Fruit fly (Drosophila melanogaster): Measurements from ENCODE around the gene gro.

gro gene

DNA sequence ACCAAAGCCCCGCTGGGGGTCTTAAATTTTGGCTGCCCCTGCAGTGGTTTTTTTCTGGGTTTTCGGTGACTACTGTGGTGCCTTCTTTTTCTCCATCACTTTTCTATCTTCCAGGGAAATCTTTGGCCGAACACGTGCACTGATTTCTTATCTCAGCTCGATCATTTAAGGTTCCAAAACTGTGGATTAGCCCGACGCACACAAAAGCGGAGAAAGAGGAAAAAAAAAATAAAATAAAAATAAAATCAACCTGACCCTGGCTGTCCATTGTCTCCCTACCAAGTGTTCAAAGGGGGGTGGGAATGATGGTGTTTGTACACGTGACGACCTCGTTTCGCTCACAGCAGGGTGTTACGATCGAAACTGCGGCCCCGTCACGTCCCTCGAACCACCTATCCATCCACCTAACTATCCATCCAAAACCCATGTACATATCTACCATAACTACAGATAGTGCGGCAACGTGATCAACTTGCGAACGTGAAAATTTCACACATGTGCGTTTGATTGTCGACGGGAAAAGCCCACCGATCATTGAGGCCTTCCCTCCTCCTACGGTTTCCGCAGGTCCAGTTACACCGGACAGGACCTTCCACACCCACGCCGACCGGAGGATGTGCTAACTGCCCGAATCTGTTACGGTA lies 14.8 kb upstream of the gro start:
- no peak for TF ChIP-seq Sox102F (GFP tag; optimal IDR thresholded peaks at IDR 0.05)
- no peak for TF ChIP-seq esn (GFP tag; optimal IDR thresholded peaks at IDR 0.05)
- no peak for TF ChIP-seq CG11762 (GFP tag; optimal IDR thresholded peaks at IDR 0.05; ENCODE audit: insufficient read depth)
- no peak for TF ChIP-seq fd59A (GFP tag; optimal IDR thresholded peaks at IDR 0.05)
- TF ChIP-seq Ets96B (tag; optimal IDR thresholded peaks at IDR 0.05), result no peak
- TF ChIP-seq pdm3 (GFP tag; optimal IDR thresholded peaks at IDR 0.05), result no peak
- TF ChIP-seq Hr4 (GFP tag; optimal IDR thresholded peaks at IDR 0.05), result no peak

DNA sequence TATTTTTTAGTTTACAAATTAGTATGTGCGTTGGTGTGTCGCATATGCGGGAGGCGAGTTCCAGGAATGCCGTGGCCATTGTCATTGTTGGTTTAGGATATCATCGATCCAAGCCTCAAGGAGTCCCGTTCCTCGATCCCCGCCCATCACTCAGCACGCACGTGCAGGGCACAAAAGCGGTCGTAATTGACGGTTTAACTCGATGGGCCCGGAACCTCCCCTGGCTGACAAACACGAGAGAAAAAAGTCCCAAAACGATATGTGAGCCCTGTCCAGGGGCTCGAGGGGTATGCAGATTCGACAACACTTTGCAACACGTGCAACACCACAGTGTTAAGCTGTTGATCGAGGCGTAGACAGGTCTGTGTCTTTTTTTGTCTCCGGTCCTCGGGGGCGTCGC lies 13.6 kb upstream of the gro start:
- TF ChIP-seq Smox (GFP tag; optimal IDR thresholded peaks at IDR 0.05) (no peak), dac (GFP tag; optimal IDR thresholded peaks at IDR 0.05) (no peak), Sox15 (GFP tag; optimal IDR thresholded peaks at IDR 0.05) (no peak), Gug (GFP tag; IDR thresholded peaks at IDR 0.05) (no peak), CG11902 (GFP tag; optimal IDR thresholded peaks at IDR 0.05) (no peak), CG7368 (GFP tag; optimal IDR thresholded peaks at IDR 0.05) (no peak)

- TF ChIP-seq ss (GFP tag; optimal IDR thresholded peaks at IDR 0.05) (peak in 1 of 2 experiments; percentile 60), fkh (GFP tag; optimal IDR thresholded peaks at IDR 0.05) (peak; percentile 23), fd59A (GFP tag; optimal IDR thresholded peaks at IDR 0.05) (no peak)
These were observed 11.0 kb upstream of the gro start for dm6 chr3R:26030562-26030961.

dm6 chr3R:26031968-26032610 lies 9.4 kb upstream of the gro start:
- TF ChIP-seq CG6854 (GFP tag; optimal IDR thresholded peaks at IDR 0.05) (peak; percentile 19), fd85E (GFP tag; optimal IDR thresholded peaks at IDR 0.05) (no peak), ss (GFP tag; optimal IDR thresholded peaks at IDR 0.05) (peak in 1 of 2 experiments; percentile 20), net (GFP tag; optimal IDR thresholded peaks at IDR 0.05) (peak; percentile 13), fkh (GFP tag; optimal IDR thresholded peaks at IDR 0.05) (peak; percentile 7), achi (GFP tag; optimal IDR thresholded peaks at IDR 0.05) (no peak)

DNA sequence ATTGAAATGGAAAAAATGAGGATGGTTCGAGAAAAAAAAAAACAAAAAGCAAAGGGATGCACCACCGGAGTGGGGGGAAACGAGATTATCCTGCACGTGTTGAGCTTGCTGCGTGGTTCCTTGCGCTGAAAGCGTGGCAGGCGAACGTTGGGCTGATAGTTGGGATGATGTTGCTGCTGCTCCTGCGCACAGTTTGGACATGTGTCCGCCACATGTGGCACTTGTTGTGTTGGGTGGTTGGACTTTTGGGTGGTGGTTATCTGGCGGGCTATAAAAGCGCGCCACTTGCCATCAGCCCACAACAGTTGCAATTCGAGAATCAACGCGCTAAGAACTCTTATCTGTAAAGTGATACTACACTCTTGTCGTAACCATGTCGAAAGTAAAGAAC lies 8.9 kb upstream of the gro start:
- TF ChIP-seq CG10631 (GFP tag; optimal IDR thresholded peaks at IDR 0.05), result no peak
- no peak for TF ChIP-seq Sox102F (GFP tag; optimal IDR thresholded peaks at IDR 0.05)
- TF ChIP-seq CG34406 (GFP tag; optimal IDR thresholded peaks at IDR 0.05), result no peak
- TF ChIP-seq Blimp-1 (GFP tag; optimal IDR thresholded peaks at IDR 0.05), result no peak
- TF ChIP-seq net (GFP tag; optimal IDR thresholded peaks at IDR 0.05), result no peak
- TF ChIP-seq fkh (GFP tag; optimal IDR thresholded peaks at IDR 0.05), result no peak
- TF ChIP-seq pdm3 (GFP tag; optimal IDR thresholded peaks at IDR 0.05), result no peak
- TF ChIP-seq eg (GFP tag; IDR thresholded peaks at IDR 0.05), result no peak
- TF ChIP-seq topi (GFP tag; optimal IDR thresholded peaks at IDR 0.05), result no peak
- TF ChIP-seq Lpt (GFP tag; optimal IDR thresholded peaks at IDR 0.05), result no peak
- no peak for TF ChIP-seq CG6276 (GFP tag; optimal IDR thresholded peaks at IDR 0.05)

DNA sequence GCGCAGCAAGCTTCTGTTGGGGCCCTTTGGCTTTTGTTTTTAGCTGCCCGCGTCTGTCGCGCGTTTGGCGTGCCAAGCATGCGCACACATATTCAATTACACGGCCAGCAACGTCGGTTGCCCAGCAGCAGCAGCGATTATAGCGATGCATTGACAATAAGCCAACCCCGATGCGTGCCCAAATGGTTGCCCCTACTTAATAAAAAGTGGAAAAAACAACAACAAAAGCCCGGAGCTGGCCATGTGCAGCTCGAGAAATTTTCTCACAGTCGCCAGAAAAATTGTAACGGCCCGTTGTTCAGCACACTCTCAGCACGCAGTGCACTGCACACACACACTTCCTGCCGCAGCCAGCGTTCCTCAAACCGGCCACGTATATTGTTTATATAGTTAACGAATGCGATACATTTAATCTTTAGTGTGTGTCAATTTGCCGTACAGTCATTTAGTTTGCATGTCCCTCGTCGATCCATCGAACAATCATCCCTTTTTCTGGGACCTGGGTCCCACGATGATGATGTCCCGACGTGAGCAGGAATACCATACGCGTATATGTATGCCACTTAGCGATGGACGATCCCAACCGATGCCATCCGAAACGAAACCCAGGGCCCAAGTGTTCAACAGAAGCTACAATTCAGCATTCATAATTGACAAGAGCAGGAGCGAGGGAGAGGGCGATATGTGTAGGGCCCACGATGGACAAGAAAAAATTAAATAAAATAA lies 6.7 kb upstream of the gro start:
- no peak for TF ChIP-seq Hr4 (GFP tag; optimal IDR thresholded peaks at IDR 0.05)
- peak; percentile 43 for TF ChIP-seq svp (GFP tag)
- peak; percentile 33 for TF ChIP-seq fkh (GFP tag; optimal IDR thresholded peaks at IDR 0.05)
- TF ChIP-seq CG6854 (GFP tag; optimal IDR thresholded peaks at IDR 0.05), result peak; percentile 53
- TF ChIP-seq ss (GFP tag; optimal IDR thresholded peaks at IDR 0.05), result peak; percentile 41 to 77
- 0 out of 3 replicates have a peak, but pooled peaks have one; percentile 19 for TF ChIP-seq CG8119 (GFP tag; IDR thresholded peaks at IDR 0.05)
- peak; percentile 11 for TF ChIP-seq dsx (GFP tag; optimal IDR thresholded peaks at IDR 0.05; ENCODE audit: poor library complexity, severe bottlenecking)
- peak; percentile 40 for TF ChIP-seq CG6808 (GFP tag; optimal IDR thresholded peaks at IDR 0.05)
- TF ChIP-seq Ets96B (tag; optimal IDR thresholded peaks at IDR 0.05), result peak; percentile 5
- peak; percentile 60 for TF ChIP-seq Eip78C (GFP tag)
- no peak for TF ChIP-seq fd59A (GFP tag; optimal IDR thresholded peaks at IDR 0.05)
- no peak for TF ChIP-seq fd85E (GFP tag; optimal IDR thresholded peaks at IDR 0.05)
- TF ChIP-seq Sox102F (GFP tag; optimal IDR thresholded peaks at IDR 0.05), result no peak
